Worm (Caenorhabditis elegans) whole organism, young adult: ENCODE results near the gene F10E9.4.

Experiments
- B0035.1 ChIP-seq: sonication (generic microtip); optimal IDR thresholded peaks from 2 replicates; lab custom pipeline; 2016; ENCODE audit warnings: missing genetic modification characterization, mild to moderate bottlenecking, missing compliant biosample characterization, missing genotype, missing genetic modification reagents
- B0336.3 ChIP-seq: fragments of 200-800 bp; sonication (Bioruptor generic); IDR thresholded peaks from 2 replicates; pipeline ENCODE4 v1.3.6; 2022; ENCODE audit warnings: missing genetic modification characterization, missing compliant biosample characterization
- D2030.7 ChIP-seq: fragments of 200-800 bp; sonication (Bioruptor generic); IDR thresholded peaks from 2 replicates; pipeline ENCODE4 v1.3.6; 2022; ENCODE audit warnings: missing genetic modification reagents, missing genetic modification characterization, missing compliant biosample characterization
- F22D6.2 ChIP-seq: sonication (generic microtip); optimal IDR thresholded peaks from 2 replicates; lab custom pipeline; 2016; ENCODE audit warnings: mild to moderate bottlenecking, missing genetic modification characterization, missing compliant biosample characterization
- F39B2.1 ChIP-seq: fragments of 200-800 bp; sonication (Bioruptor generic); IDR thresholded peaks from 2 replicates; pipeline ENCODE4 v1.3.6; 2022; ENCODE audit warnings: missing genetic modification reagents, missing genetic modification characterization, missing compliant biosample characterization
- F55B11.4 ChIP-seq: sonication (generic microtip); optimal IDR thresholded peaks from 2 replicates; lab custom pipeline; 2016; ENCODE audit warnings: missing compliant biosample characterization, missing genetic modification characterization, borderline replicate concordance; ENCODE audit not compliant: insufficient read depth
- K12H6.12 ChIP-seq: fragments of 200-800 bp; sonication (Bioruptor generic); optimal IDR thresholded peaks from 2 replicates; lab custom pipeline; 2018; ENCODE audit warnings: mild to moderate bottlenecking, missing genetic modification characterization, missing compliant biosample characterization
- T07F8.4 ChIP-seq: sonication (generic microtip); optimal IDR thresholded peaks from 2 replicates; lab custom pipeline; 2016; ENCODE audit warnings: mild to moderate bottlenecking, missing genetic modification characterization, moderate library complexity, missing compliant biosample characterization
- Y67H2A.10 ChIP-seq: fragments of 200-800 bp; sonication (Bioruptor generic); conservative IDR thresholded peaks from 2 replicates; pipeline ENCODE4 v1.3.6; 2022; ENCODE audit warnings: missing genetic modification reagents, missing genetic modification characterization, missing compliant biosample characterization
- Y95B8A.8 ChIP-seq: fragments of 200-800 bp; sonication (Bioruptor generic); IDR thresholded peaks from 2 replicates; pipeline ENCODE4 v1.3.6; 2022; ENCODE audit warnings: missing genetic modification reagents, missing genetic modification characterization, missing compliant biosample characterization
- bed-2 ChIP-seq: fragments of 200-800 bp; sonication (Bioruptor generic); IDR thresholded peaks from 2 replicates; pipeline ENCODE4 v1.3.6; 2022; ENCODE audit warnings: missing genetic modification reagents, missing genetic modification characterization, missing compliant biosample characterization
- ceh-27 ChIP-seq: fragments of 200-800 bp; sonication (Bioruptor generic); optimal IDR thresholded peaks from 2 replicates; lab custom pipeline; 2018; ENCODE audit warnings: mild to moderate bottlenecking, missing genetic modification characterization, moderate library complexity, missing compliant biosample characterization
- ceh-79 ChIP-seq: sonication (generic microtip); optimal IDR thresholded peaks from 2 replicates; lab custom pipeline; 2017; ENCODE audit warnings: mild to moderate bottlenecking, missing genetic modification characterization, missing compliant biosample characterization
- chd-7 ChIP-seq: sonication (generic microtip); optimal IDR thresholded peaks from 2 replicates; lab custom pipeline; 2016; ENCODE audit warnings: mild to moderate bottlenecking, missing genetic modification characterization, moderate library complexity, missing compliant biosample characterization
- efl-1 ChIP-seq: fragments of 150-350 bp; optimal IDR thresholded peaks from 2 replicates; lab custom pipeline; 2014; ENCODE audit warnings: missing biosample characterization, missing genetic modification reagents, missing genetic modification characterization
- egl-18 ChIP-seq: fragments of 200-800 bp; sonication (Bioruptor generic); IDR thresholded peaks from 2 replicates; pipeline ENCODE4 v1.3.6; 2022; ENCODE audit warnings: missing genetic modification reagents, missing genetic modification characterization, missing compliant biosample characterization
- hlh-12 ChIP-seq: sonication (generic microtip); optimal IDR thresholded peaks from 2 replicates; lab custom pipeline; 2016; ENCODE audit warnings: missing genetic modification characterization, missing compliant biosample characterization
- madf-10 ChIP-seq: sonication (generic microtip); optimal IDR thresholded peaks from 2 replicates; lab custom pipeline; 2016; ENCODE audit warnings: mild to moderate bottlenecking, missing genetic modification characterization, missing compliant biosample characterization
- nfyb-1 ChIP-seq: fragments of 200-800 bp; sonication (Bioruptor generic); IDR thresholded peaks from 2 replicates; pipeline ENCODE4 v1.3.6; 2022; ENCODE audit warnings: missing genetic modification reagents, missing genetic modification characterization, missing compliant biosample characterization
- nhr-27 ChIP-seq: fragments of 200-800 bp; sonication (Bioruptor generic); optimal IDR thresholded peaks from 2 replicates; lab custom pipeline; 2018; ENCODE audit warnings: mild to moderate bottlenecking, missing genetic modification characterization, moderate library complexity, missing compliant biosample characterization
- pbrm-1 ChIP-seq: fragments of 200-800 bp; sonication (Bioruptor generic); IDR thresholded peaks from 2 replicates; pipeline ENCODE4 v1.3.6; 2022; ENCODE audit warnings: missing genetic modification reagents, missing genetic modification characterization, missing compliant biosample characterization
- rcor-1 ChIP-seq: fragments of 200-800 bp; sonication (Bioruptor generic); IDR thresholded peaks from 2 replicates; pipeline ENCODE4 v1.3.6; 2022; ENCODE audit warnings: missing genetic modification reagents, missing genetic modification characterization, missing compliant biosample characterization
- rec-8 ChIP-seq, 2 experiments: sonication (generic microtip); optimal IDR thresholded peaks; 2 replicates each; lab custom pipeline; 2016; ENCODE audit warnings: mild to moderate bottlenecking in 2 of 2, missing genetic modification characterization in 2 of 2, missing genetic modification reagents in 2 of 2, missing genotype in 2 of 2, missing biosample characterization in 1 of 2, missing compliant biosample characterization in 1 of 2, moderate library complexity in 1 of 2
- repo-1 ChIP-seq: sonication (generic microtip); optimal IDR thresholded peaks from 2 replicates; lab custom pipeline; 2017; ENCODE audit warnings: mild to moderate bottlenecking, missing genetic modification characterization, missing compliant biosample characterization
- sdz-38 ChIP-seq: sonication (generic microtip); optimal IDR thresholded peaks from 2 replicates; lab custom pipeline; 2016; ENCODE audit warnings: missing genotype, missing genetic modification characterization, missing compliant biosample characterization
- sea-2 ChIP-seq: fragments of 200-800 bp; sonication (Bioruptor generic); IDR thresholded peaks from 2 replicates; pipeline ENCODE4 v1.3.6; 2022; ENCODE audit warnings: missing genetic modification characterization, missing compliant biosample characterization
- snpc-1.1 ChIP-seq: sonication (generic microtip); optimal IDR thresholded peaks from 2 replicates; lab custom pipeline; 2017; ENCODE audit warnings: missing genetic modification characterization, mild to moderate bottlenecking, missing compliant biosample characterization, antibody characterized with exemption, moderate library complexity, missing genotype, missing genetic modification reagents; ENCODE audit not compliant: insufficient read depth
- snpc-1.3 ChIP-seq: sonication (generic microtip); optimal IDR thresholded peaks from 2 replicates; lab custom pipeline; 2017; ENCODE audit warnings: missing genetic modification characterization, mild to moderate bottlenecking, missing compliant biosample characterization, antibody characterized with exemption, moderate library complexity, missing genotype, missing genetic modification reagents; ENCODE audit not compliant: insufficient read depth
- snpc-3.4 ChIP-seq: sonication (generic microtip); optimal IDR thresholded peaks from 2 replicates; lab custom pipeline; 2017; ENCODE audit warnings: missing genetic modification characterization, mild to moderate bottlenecking, missing compliant biosample characterization, antibody characterized with exemption, moderate library complexity, missing genotype, missing genetic modification reagents
- tbx-9 ChIP-seq: sonication (generic microtip); optimal IDR thresholded peaks from 2 replicates; lab custom pipeline; 2016; ENCODE audit warnings: borderline replicate concordance, missing genetic modification characterization, inconsistent platforms, missing compliant biosample characterization
- unc-130 ChIP-seq: sonication (generic microtip); optimal IDR thresholded peaks from 2 replicates; lab custom pipeline; 2016; ENCODE audit warnings: missing genetic modification reagents, missing genetic modification characterization, missing compliant biosample characterization
- zfh-2 ChIP-seq: fragments of 200-800 bp; sonication (Bioruptor generic); conservative IDR thresholded peaks from 2 replicates; pipeline ENCODE4 v1.3.6; 2022; ENCODE audit warnings: missing genetic modification reagents, missing genetic modification characterization, missing compliant biosample characterization
- zim-3 ChIP-seq: sonication (generic microtip); optimal IDR thresholded peaks from 2 replicates; lab custom pipeline; 2017; ENCODE audit warnings: mild to moderate bottlenecking, missing genetic modification characterization, moderate library complexity, missing compliant biosample characterization
- ztf-18 ChIP-seq: sonication (generic microtip); optimal IDR thresholded peaks from 2 replicates; lab custom pipeline; 2016; ENCODE audit warnings: missing genotype, mild to moderate bottlenecking, missing genetic modification characterization, missing compliant biosample characterization
- ztf-22 ChIP-seq: fragments of 200-800 bp; sonication (Bioruptor generic); optimal IDR thresholded peaks from 2 replicates; lab custom pipeline; 2018; ENCODE audit warnings: mild to moderate bottlenecking, missing genetic modification characterization, moderate library complexity, missing compliant biosample characterization
- ztf-25 ChIP-seq: fragments of 200-800 bp; sonication (Bioruptor generic); IDR thresholded peaks from 2 replicates; pipeline ENCODE4 v1.3.6; 2022; ENCODE audit warnings: missing genetic modification reagents, missing genetic modification characterization, missing compliant biosample characterization

Gene F10E9.4

ce11 chrIII:8299078-8299587 lies 9.2 kb upstream of the F10E9.4 start:
- TF ChIP-seq nfyb-1 (GFP tag; lab: Robert Waterston, UW) (no peak), T07F8.4 (no peak), B0336.3 (GFP tag; lab: Robert Waterston, UW) (no peak), Y67H2A.10 (no peak), zfh-2 (GFP tag; lab: Robert Waterston, UW) (no peak), D2030.7 (GFP tag; lab: Robert Waterston, UW) (no peak), sea-2 (GFP tag; lab: Robert Waterston, UW) (no peak), snpc-1.3 (tag; lab: Kevin White, UChicago) (no peak), K12H6.12 (tag; lab: Kevin White, UChicago) (no peak)

ce11 chrIII:8299734-8300133 lies 8.6 kb upstream of the F10E9.4 start:
- no peak for TF ChIP-seq F55B11.4 (tag; lab: Kevin White, UChicago)
- no peak for TF ChIP-seq repo-1 (tag; lab: Kevin White, UChicago)
- TF ChIP-seq chd-7 (tag; lab: Kevin White, UChicago), result no peak
- TF ChIP-seq zim-3 (tag; lab: Kevin White, UChicago), result no peak
- no peak for TF ChIP-seq ceh-79 (tag; lab: Kevin White, UChicago)
- TF ChIP-seq pbrm-1 (GFP tag; lab: Robert Waterston, UW), result no peak
- no peak for TF ChIP-seq ztf-18 (tag; lab: Kevin White, UChicago)
- TF ChIP-seq F22D6.2 (tag; lab: Kevin White, UChicago), result no peak
- TF ChIP-seq D2030.7 (GFP tag; lab: Robert Waterston, UW), result no peak
- TF ChIP-seq hlh-12 (tag; lab: Kevin White, UChicago), result no peak
- no peak for TF ChIP-seq madf-10 (tag; lab: Kevin White, UChicago)
- no peak for TF ChIP-seq unc-130 (GFP tag; lab: Kevin White, UChicago)
- TF ChIP-seq sdz-38 (tag; lab: Kevin White, UChicago), result no peak
- no peak for TF ChIP-seq B0035.1
- TF ChIP-seq F39B2.1 (GFP tag; lab: Robert Waterston, UW), result no peak
- no peak for TF ChIP-seq snpc-3.4 (tag; lab: Kevin White, UChicago)
- TF ChIP-seq tbx-9, result no peak
- TF ChIP-seq efl-1 (GFP tag; lab: Kevin White, UChicago), result no peak
- no peak for TF ChIP-seq bed-2 (GFP tag; lab: Robert Waterston, UW)
- TF ChIP-seq, all 124 proteins: peak for 0

- no peak for TF ChIP-seq egl-18 (GFP tag; lab: Robert Waterston, UW)
- TF ChIP-seq, all 124 proteins: peak for 0
These were observed 7.4 kb upstream of the F10E9.4 start for ce11 chrIII:8300860-8301396.

ce11 chrIII:8303440-8303839 lies 4.9 kb upstream of the F10E9.4 start:
- TF ChIP-seq snpc-1.1 (no peak), ztf-22 (GFP tag; lab: Kevin White, UChicago) (no peak), ztf-25 (GFP tag; lab: Robert Waterston, UW) (no peak), rcor-1 (GFP tag; lab: Robert Waterston, UW) (no peak), nhr-27 (tag; lab: Kevin White, UChicago) (no peak), rec-8 (tag; optimal IDR thresholded peaks at IDR 0.05; lab: Kevin White, UChicago) (no peak), ceh-27 (GFP tag; lab: Kevin White, UChicago) (no peak), Y95B8A.8 (GFP tag; lab: Robert Waterston, UW) (no peak)
- TF ChIP-seq, all 124 proteins: peak for 0
